Worm (Caenorhabditis elegans): ENCODE measurements around the gene R02F11.1.

ce11 chrV:4755308-4756029 lies 45.4 kb upstream of the R02F11.1 start, which contains the start of gene pgl-3:
- no peak for TF ChIP-seq ref-1 (GFP tag; conservative IDR thresholded peaks at IDR 0.05)
- no peak for TF ChIP-seq ztf-23 (GFP tag; IDR thresholded peaks at IDR 0.05)
- no peak for TF ChIP-seq klf-2 (GFP tag; conservative IDR thresholded peaks at IDR 0.05)
- TF ChIP-seq ztf-29 (GFP tag; IDR thresholded peaks at IDR 0.05): no peak
- no peak for TF ChIP-seq cog-1 (tag; optimal IDR thresholded peaks at IDR 0.05)
- TF ChIP-seq flt-1 (GFP tag; IDR thresholded peaks at IDR 0.05): no peak
- TF ChIP-seq T22C8.4 (GFP tag; IDR thresholded peaks at IDR 0.05): no peak
- TF ChIP-seq med-1 (GFP tag; optimal IDR thresholded peaks at IDR 0.05; ENCODE audit: insufficient read depth): no peak
- no peak for TF ChIP-seq tab-1 (GFP tag; IDR thresholded peaks at IDR 0.05)

Measured in whole organism, midembryonic.